Worm (Caenorhabditis elegans) whole organism, L4 larva: ENCODE results near the gene F01D4.5.

Experiments used
- F26F4.8 ChIP-seq: fragments of 200-800 bp; sonication (Bioruptor generic); conservative IDR thresholded peaks from 2 replicates; pipeline ENCODE4 v1.3.6; 2022; ENCODE audit warnings: missing genetic modification characterization, missing compliant biosample characterization
- F37D6.2 ChIP-seq: sonication (generic microtip); optimal IDR thresholded peaks from 2 replicates; lab custom pipeline; 2016; ENCODE audit warnings: mild to moderate bottlenecking, missing genetic modification characterization, missing compliant biosample characterization
- F49E8.2 ChIP-seq: sonication (generic microtip); optimal IDR thresholded peaks from 2 replicates; lab custom pipeline; 2016; ENCODE audit warnings: missing compliant biosample characterization, mild to moderate bottlenecking, missing genetic modification characterization, borderline replicate concordance
- Y105C5A.15 ChIP-seq: fragments of 200-800 bp; sonication (Bioruptor generic); IDR thresholded peaks from 2 replicates; pipeline ENCODE4 v1.3.6; 2022; ENCODE audit warnings: missing genetic modification characterization, missing compliant biosample characterization
- Y5F2A.4 ChIP-seq: fragments of 200-800 bp; sonication (Bioruptor generic); optimal IDR thresholded peaks from 2 replicates; lab custom pipeline; 2018; ENCODE audit warnings: mild to moderate bottlenecking, missing genetic modification characterization, missing compliant biosample characterization
- Y75B8A.6 ChIP-seq: fragments of 200-800 bp; sonication (Bioruptor generic); IDR thresholded peaks from 2 replicates; pipeline ENCODE4 v1.3.6; 2022; ENCODE audit warnings: missing genetic modification reagents, missing genetic modification characterization, missing compliant biosample characterization
- ZK546.5 ChIP-seq, 2 experiments: sonication (generic microtip); optimal IDR thresholded peaks; 2 replicates each; lab custom pipeline; 2017; ENCODE audit warnings: missing biosample characterization in 2 of 2, missing genetic modification characterization in 2 of 2
- aha-1 ChIP-seq: fragments of 150-350 bp; peaks from one replicate; lab custom pipeline; 2014; ENCODE audit warnings: missing biosample characterization, missing genetic modification characterization
- aly-2 ChIP-seq: sonication (generic microtip); optimal IDR thresholded peaks from 2 replicates; lab custom pipeline; 2018; ENCODE audit warnings: missing biosample characterization, missing genetic modification characterization
- ama-1 ChIP-seq: fragments of 150-350 bp; optimal IDR thresholded peaks from 2 replicates; lab custom pipeline; 2014; ENCODE audit warnings: inconsistent platforms, mixed read lengths
- ceh-28 ChIP-seq: fragments of 150-350 bp; optimal IDR thresholded peaks from 2 replicates; lab custom pipeline; 2014; ENCODE audit warnings: missing biosample characterization, missing genetic modification reagents, missing genetic modification characterization
- ceh-62 ChIP-seq: sonication (generic microtip); optimal IDR thresholded peaks from 2 replicates; lab custom pipeline; 2017; ENCODE audit warnings: missing biosample characterization, missing genetic modification characterization
- daf-16 ChIP-seq, 3 experiments: sonication (generic microtip); optimal IDR thresholded peaks; 2 replicates each; lab custom pipeline; 2016 to 2017; ENCODE audit warnings: missing genetic modification characterization in 3 of 3, missing genetic modification reagents in 3 of 3, mild to moderate bottlenecking in 2 of 3, missing compliant biosample characterization in 2 of 3, missing biosample characterization in 1 of 3, moderate library complexity in 1 of 3
- daf-19 ChIP-seq: fragments of 200-800 bp; sonication (Bioruptor generic); conservative IDR thresholded peaks from 2 replicates; pipeline ENCODE4 v1.3.6; 2022; ENCODE audit warnings: missing genetic modification characterization, missing compliant biosample characterization
- daf-8 ChIP-seq: fragments of 200-800 bp; sonication (Bioruptor generic); IDR thresholded peaks from 2 replicates; pipeline ENCODE4 v1.3.6; 2022; ENCODE audit warnings: missing genetic modification characterization, missing compliant biosample characterization
- dmd-6 ChIP-seq: fragments of 200-800 bp; sonication (Bioruptor generic); IDR thresholded peaks from 2 replicates; pipeline ENCODE4 v1.3.6; 2022; ENCODE audit warnings: missing genetic modification reagents, missing genetic modification characterization, missing compliant biosample characterization
- duxl-1 ChIP-seq: sonication (generic microtip); optimal IDR thresholded peaks from 2 replicates; lab custom pipeline; 2016; ENCODE audit warnings: mild to moderate bottlenecking, missing genetic modification characterization, moderate library complexity, missing compliant biosample characterization; ENCODE audit not compliant: poor library complexity
- dve-1 ChIP-seq: sonication (generic microtip); optimal IDR thresholded peaks from 2 replicates; lab custom pipeline; 2017; ENCODE audit warnings: antibody characterized with exemption, mild to moderate bottlenecking, missing genetic modification characterization, missing compliant biosample characterization; ENCODE audit not compliant: insufficient read depth
- egl-27 ChIP-seq: sonication (generic microtip); optimal IDR thresholded peaks from 3 replicates; lab custom pipeline; 2017; ENCODE audit warnings: missing biosample characterization, missing genetic modification reagents, missing genetic modification characterization
- gei-8 ChIP-seq: fragments of 200-800 bp; sonication (Bioruptor generic); optimal IDR thresholded peaks from 2 replicates; lab custom pipeline; 2018; ENCODE audit warnings: mild to moderate bottlenecking, missing genetic modification characterization, missing compliant biosample characterization
- hif-1 ChIP-seq, 2 experiments: sonication (generic microtip); optimal IDR thresholded peaks; 2 replicates each; lab custom pipeline; 2016 to 2017; ENCODE audit warnings: missing compliant biosample characterization in 2 of 2, missing genetic modification characterization in 2 of 2, missing genetic modification reagents in 2 of 2, missing genotype in 2 of 2, mild to moderate bottlenecking in 1 of 2
- hmg-1.1 ChIP-seq: fragments of 200-800 bp; sonication (Bioruptor generic); IDR thresholded peaks from 2 replicates; pipeline ENCODE4 v1.3.6; 2022; ENCODE audit warnings: missing genetic modification reagents, missing genetic modification characterization, missing compliant biosample characterization
- jun-1 ChIP-seq: fragments of 150-350 bp; optimal IDR thresholded peaks from 2 replicates; lab custom pipeline; 2014; ENCODE audit warnings: missing biosample characterization, missing genetic modification reagents, missing genetic modification characterization
- lsy-2 ChIP-seq, 2 experiments: fragments of 150-350 bp in 1 of 2; sonication (generic microtip) in 1 of 2; optimal IDR thresholded peaks; 2 replicates each; lab custom pipeline; 2014 to 2017; ENCODE audit warnings: missing biosample characterization in 2 of 2, missing genetic modification characterization in 2 of 2
- madf-9 ChIP-seq: fragments of 200-800 bp; sonication (Bioruptor generic); conservative IDR thresholded peaks from 2 replicates; pipeline ENCODE4 v1.3.6; 2022; ENCODE audit warnings: missing genetic modification reagents, missing genetic modification characterization, missing compliant biosample characterization
- mdl-1 ChIP-seq, 2 experiments: fragments of 150-350 bp in 1 of 2; sonication (generic microtip) in 1 of 2; optimal IDR thresholded peaks; 2 replicates each; lab custom pipeline; 2014 to 2017; ENCODE audit warnings: missing biosample characterization in 2 of 2, missing genetic modification characterization in 2 of 2
- nhr-111 ChIP-seq: fragments of 200-800 bp; sonication (Bioruptor generic); optimal IDR thresholded peaks from 2 replicates; lab custom pipeline; 2018; ENCODE audit warnings: mild to moderate bottlenecking, missing genetic modification characterization, missing compliant biosample characterization
- nhr-237 ChIP-seq: sonication (generic microtip); optimal IDR thresholded peaks from 2 replicates; lab custom pipeline; 2017; ENCODE audit warnings: missing biosample characterization, missing genetic modification characterization
- nhr-28 ChIP-seq: fragments of 150-350 bp; optimal IDR thresholded peaks from 2 replicates; lab custom pipeline; 2014; ENCODE audit warnings: missing biosample characterization, missing genetic modification characterization
- nhr-41 ChIP-seq: fragments of 200-800 bp; sonication (Bioruptor generic); IDR thresholded peaks from 2 replicates; pipeline ENCODE4 v1.3.6; 2022; ENCODE audit warnings: missing genetic modification reagents, missing genetic modification characterization, missing compliant biosample characterization
- php-3 ChIP-seq: fragments of 200-800 bp; sonication (Bioruptor generic); IDR thresholded peaks from 2 replicates; pipeline ENCODE4 v1.3.6; 2022; ENCODE audit warnings: missing genetic modification reagents, missing genetic modification characterization, missing compliant biosample characterization
- rbr-2 ChIP-seq: sonication (generic microtip); optimal IDR thresholded peaks from 2 replicates; lab custom pipeline; 2016; ENCODE audit warnings: missing genotype, missing genetic modification characterization, missing compliant biosample characterization
- saeg-2 ChIP-seq: fragments of 200-800 bp; sonication (Bioruptor generic); IDR thresholded peaks from 2 replicates; pipeline ENCODE4 v1.3.6; 2022; ENCODE audit warnings: missing genetic modification reagents, missing genetic modification characterization, missing compliant biosample characterization
- sdz-12 ChIP-seq: fragments of 200-800 bp; sonication (Bioruptor generic); optimal IDR thresholded peaks from 2 replicates; lab custom pipeline; 2018; ENCODE audit warnings: mild to moderate bottlenecking, missing genetic modification characterization, missing compliant biosample characterization
- set-16 ChIP-seq: fragments of 200-800 bp; sonication (Bioruptor generic); IDR thresholded peaks from 2 replicates; pipeline ENCODE4 v1.3.6; 2022; ENCODE audit warnings: missing genetic modification reagents, missing genetic modification characterization, missing compliant biosample characterization
- skn-1 ChIP-seq: fragments of 150-350 bp; optimal IDR thresholded peaks from 2 replicates; lab custom pipeline; 2014; ENCODE audit warnings: missing biosample characterization, missing genetic modification characterization
- snpc-1.2 ChIP-seq: fragments of 200-800 bp; sonication (Bioruptor generic); IDR thresholded peaks from 2 replicates; pipeline ENCODE4 v1.3.6; 2022; ENCODE audit warnings: missing genetic modification reagents, missing genetic modification characterization, missing compliant biosample characterization
- spr-3 ChIP-seq: fragments of 200-800 bp; sonication (Bioruptor generic); optimal IDR thresholded peaks from 2 replicates; lab custom pipeline; 2018; ENCODE audit warnings: mild to moderate bottlenecking, missing genetic modification characterization, missing compliant biosample characterization
- tra-1 ChIP-seq: fragments of 200-800 bp; sonication (Bioruptor generic); IDR thresholded peaks from 2 replicates; pipeline ENCODE4 v1.3.6; 2022; ENCODE audit warnings: missing genetic modification reagents, missing genetic modification characterization, missing compliant biosample characterization
- unc-130 ChIP-seq: sonication (generic microtip); optimal IDR thresholded peaks from 2 replicates; lab custom pipeline; 2016; ENCODE audit warnings: missing genetic modification reagents, missing genetic modification characterization, missing compliant biosample characterization
- unc-62 ChIP-seq, 3 experiments: fragments of 150-350 bp in 1 of 3; sonication (generic microtip); optimal IDR thresholded peaks in 2 of 3; peaks in 1 of 3; 1 replicate in 1 of 3; 2 replicates in 2 of 3; lab custom pipeline; 2014 to 2017; ENCODE audit warnings: missing biosample characterization in 3 of 3, missing genetic modification characterization in 3 of 3, missing genetic modification reagents in 3 of 3, missing genotype in 1 of 3
- vab-7 ChIP-seq: fragments of 200-800 bp; sonication (Bioruptor generic); IDR thresholded peaks from 2 replicates; pipeline ENCODE4 v1.3.6; 2022; ENCODE audit warnings: missing genetic modification reagents, missing genetic modification characterization, missing compliant biosample characterization
- ztf-7 ChIP-seq: fragments of 150-350 bp; optimal IDR thresholded peaks from 2 replicates; lab custom pipeline; 2014; ENCODE audit warnings: missing biosample characterization, missing genetic modification characterization

Gene F01D4.5

ce11 chrIV:10466398-10466797 is 17.1 kb downstream of the F01D4.5 start (continued):
- no peak for TF ChIP-seq Y105C5A.15
- no peak for TF ChIP-seq rbr-2 (tag; lab: Kevin White, UChicago)
- no peak for TF ChIP-seq daf-19
- TF ChIP-seq duxl-1 (tag; lab: Kevin White, UChicago): no peak

ce11 chrIV:10465764-10466163 is 17.7 kb downstream of the F01D4.5 start:
- TF ChIP-seq aly-2 (no peak), ceh-28 (tag; lab: Kevin White, UChicago) (no peak), unc-62 (GFP tag; optimal IDR thresholded peaks at IDR 0.05 in 1 of 2; lab: Kevin White, UChicago) (peak in 1 of 2 experiments; percentile 95), unc-62 (tag; optimal IDR thresholded peaks at IDR 0.05; lab: Kevin White, UChicago) (no peak)

- no peak for TF ChIP-seq nhr-41 (GFP tag; lab: Robert Waterston, UW)
- TF ChIP-seq skn-1 (tag; lab: Kevin White, UChicago): no peak
- no peak for TF ChIP-seq ama-1
- no peak for TF ChIP-seq aly-2
- no peak for TF ChIP-seq daf-19
- no peak for TF ChIP-seq F49E8.2 (tag; lab: Kevin White, UChicago)
- no peak for TF ChIP-seq daf-16 (GFP tag; optimal IDR thresholded peaks at IDR 0.05; lab: Kevin White, UChicago)
- peak; percentile 33 for TF ChIP-seq daf-16 (tag; optimal IDR thresholded peaks at IDR 0.05; lab: Kevin White, UChicago)
- TF ChIP-seq jun-1 (tag; lab: Kevin White, UChicago): no peak
- TF ChIP-seq nhr-237 (tag; lab: Kevin White, UChicago): no peak
- no peak for TF ChIP-seq aha-1
- no peak for TF ChIP-seq unc-130 (GFP tag; lab: Kevin White, UChicago)
- TF ChIP-seq dve-1 (tag; lab: Kevin White, UChicago): peak; percentile 47
- TF ChIP-seq nhr-111 (GFP tag; lab: Kevin White, UChicago): no peak
- TF ChIP-seq php-3 (GFP tag; lab: Robert Waterston, UW): no peak
- TF ChIP-seq ZK546.5 (tag; optimal IDR thresholded peaks at IDR 0.05; lab: Kevin White, UChicago): no peak
- no peak for TF ChIP-seq ztf-7
- TF ChIP-seq spr-3 (GFP tag; lab: Kevin White, UChicago): no peak
- TF ChIP-seq nhr-28 (tag; lab: Kevin White, UChicago): peak; percentile 20
- TF ChIP-seq unc-62 (GFP tag; optimal IDR thresholded peaks at IDR 0.05 in 1 of 2; lab: Kevin White, UChicago): peak in 1 of 2 experiments; percentile 16
- no peak for TF ChIP-seq unc-62 (tag; optimal IDR thresholded peaks at IDR 0.05; lab: Kevin White, UChicago)
- no peak for TF ChIP-seq gei-8 (GFP tag; lab: Kevin White, UChicago)
- TF ChIP-seq Y75B8A.6: no peak
- TF ChIP-seq egl-27 (tag; lab: Kevin White, UChicago): no peak
- TF ChIP-seq duxl-1 (tag; lab: Kevin White, UChicago): no peak
- no peak for TF ChIP-seq snpc-1.2 (GFP tag; lab: Robert Waterston, UW)
- no peak for TF ChIP-seq tra-1 (GFP tag; lab: Robert Waterston, UW)
- TF ChIP-seq dmd-6: 0 out of 2 replicates have a peak, but pooled peaks have one; percentile 13
- TF ChIP-seq vab-7 (GFP tag; lab: Robert Waterston, UW): no peak
Measured at ce11 chrIV:10463987-10464638, 19.3 kb downstream of the F01D4.5 start, which contains the start of gene ugt-43. TSS of gene ugt-43 (plus strand) at chrIV:10464588.

- TF ChIP-seq F49E8.2 (tag; lab: Kevin White, UChicago) (no peak), Y5F2A.4 (GFP tag; lab: Kevin White, UChicago) (no peak), madf-9 (GFP tag; lab: Robert Waterston, UW) (no peak), daf-16 (GFP tag; optimal IDR thresholded peaks at IDR 0.05; lab: Kevin White, UChicago) (peak in 1 of 2 experiments; percentile 71), daf-16 (tag; optimal IDR thresholded peaks at IDR 0.05; lab: Kevin White, UChicago) (peak; percentile 82), vab-7 (GFP tag; lab: Robert Waterston, UW) (no peak), ceh-62 (tag; lab: Kevin White, UChicago) (no peak), gei-8 (GFP tag; lab: Kevin White, UChicago) (no peak), saeg-2 (GFP tag; lab: Robert Waterston, UW) (peak; percentile 77; the same call in 1 of the 2 replicates), nhr-41 (GFP tag; lab: Robert Waterston, UW) (no peak), lsy-2 (tag; optimal IDR thresholded peaks at IDR 0.05; lab: Kevin White, UChicago) (no peak), mdl-1 (tag; optimal IDR thresholded peaks at IDR 0.05; lab: Kevin White, UChicago) (no peak), F37D6.2 (tag; lab: Kevin White, UChicago) (no peak), set-16 (GFP tag; lab: Robert Waterston, UW) (no peak), hmg-1.1 (no peak), rbr-2 (tag; lab: Kevin White, UChicago) (no peak), sdz-12 (GFP tag; lab: Kevin White, UChicago) (no peak), spr-3 (GFP tag; lab: Kevin White, UChicago) (no peak), hif-1 (tag; optimal IDR thresholded peaks at IDR 0.05; lab: Kevin White, UChicago) (no peak), F26F4.8 (GFP tag; lab: Robert Waterston, UW) (no peak), daf-8 (GFP tag; lab: Robert Waterston, UW) (no peak)
Measured at ce11 chrIV:10463127-10463526, 20.3 kb downstream of the F01D4.5 start.
